Worm (Caenorhabditis elegans): ENCODE results near the gene mcd-1.

DNA sequence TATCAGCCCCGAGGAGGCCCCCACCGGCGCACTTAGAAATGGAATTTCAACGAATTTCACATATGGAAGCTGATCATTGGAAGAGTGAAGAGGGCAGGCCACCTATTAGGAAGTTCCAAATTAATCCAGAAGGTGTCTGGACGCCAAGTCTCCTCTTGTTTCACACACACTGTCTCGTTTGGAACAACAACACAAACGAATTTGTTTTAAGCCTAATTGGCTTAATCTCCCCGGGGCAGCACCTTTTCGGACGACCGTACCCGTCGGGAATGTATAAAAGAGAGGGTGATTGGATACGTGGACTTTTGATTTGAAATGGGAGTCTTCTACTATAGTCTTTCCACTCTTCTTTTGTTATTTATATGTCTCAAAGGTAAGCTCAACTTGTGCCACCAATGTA is 27.7 kb downstream of the mcd-1 start, which contains the start of gene mltn-3:
- TF ChIP-seq nhr-76 (tag; optimal IDR thresholded peaks at IDR 0.05), result no peak
- no peak for TF ChIP-seq nhr-11 (tag; optimal IDR thresholded peaks at IDR 0.05)

All from whole organism, L3 larva.